Worm (Caenorhabditis elegans) whole organism, L3 larva: Measurements from ENCODE around the gene sma-4.

ENCODE experiments used
- aly-2 ChIP-seq: fragments of 150-350 bp; optimal IDR thresholded peaks from 2 replicates; lab custom pipeline; 2014; ENCODE audit warnings: missing biosample characterization, missing genetic modification characterization
- ama-1 ChIP-seq: fragments of 150-350 bp; optimal IDR thresholded peaks from 2 replicates; lab custom pipeline; 2018
- ceh-16 ChIP-seq: sonication (generic microtip); optimal IDR thresholded peaks from 2 replicates; lab custom pipeline; 2017; ENCODE audit warnings: missing biosample characterization, missing genetic modification characterization
- ceh-9 ChIP-seq: sonication (generic microtip); optimal IDR thresholded peaks from 2 replicates; lab custom pipeline; 2018; ENCODE audit warnings: missing biosample characterization, missing genetic modification characterization
- elt-1 ChIP-seq: fragments of 150-350 bp; optimal IDR thresholded peaks from 2 replicates; lab custom pipeline; 2014; ENCODE audit warnings: missing biosample characterization, missing genetic modification characterization
- fkh-10 ChIP-seq: sonication (generic microtip); optimal IDR thresholded peaks from 2 replicates; lab custom pipeline; 2017; ENCODE audit warnings: missing biosample characterization, missing genetic modification reagents, missing genetic modification characterization
- fos-1 ChIP-seq: fragments of 150-350 bp; optimal IDR thresholded peaks from 2 replicates; lab custom pipeline; 2014; ENCODE audit warnings: missing biosample characterization, missing genetic modification characterization
- nhr-11 ChIP-seq: fragments of 150-350 bp; optimal IDR thresholded peaks from 2 replicates; lab custom pipeline; 2014; ENCODE audit warnings: missing biosample characterization, missing genetic modification characterization
- nhr-23 ChIP-seq: fragments of 150-350 bp; optimal IDR thresholded peaks from 2 replicates; lab custom pipeline; 2014; ENCODE audit warnings: missing biosample characterization, missing genetic modification reagents, missing genetic modification characterization
- nhr-28 ChIP-seq: fragments of 150-350 bp; optimal IDR thresholded peaks from 2 replicates; lab custom pipeline; 2014; ENCODE audit warnings: missing biosample characterization, missing genetic modification characterization
- pha-4 ChIP-seq: fragments of 150-350 bp; optimal IDR thresholded peaks from 2 replicates; lab custom pipeline; 2014; ENCODE audit warnings: missing biosample characterization, missing genetic modification reagents, missing genetic modification characterization
- tbx-2 ChIP-seq: sonication (generic microtip); optimal IDR thresholded peaks from 2 replicates; lab custom pipeline; 2016; ENCODE audit warnings: mild to moderate bottlenecking, missing genetic modification characterization, missing compliant biosample characterization
- ztf-4 ChIP-seq: fragments of 150-350 bp; optimal IDR thresholded peaks from 2 replicates; lab custom pipeline; 2014; ENCODE audit warnings: missing biosample characterization, missing genetic modification characterization

ce11 chrIII:5815932-5816331, at the start of gene sma-4:
- no peak for TF ChIP-seq ama-1
- no peak for TF ChIP-seq fkh-10
- TF ChIP-seq nhr-28 (tag; lab: Kevin White, UChicago): no peak
- no peak for TF ChIP-seq tbx-2 (tag; lab: Kevin White, UChicago)
- no peak for TF ChIP-seq ceh-16
- TF ChIP-seq aly-2: no peak
- no peak for TF ChIP-seq nhr-23 (tag; lab: Kevin White, UChicago)
- TF ChIP-seq pha-4: no peak
- TF ChIP-seq ceh-9 (tag; lab: Kevin White, UChicago): no peak
- TF ChIP-seq ztf-4 (tag; lab: Kevin White, UChicago): no peak
- no peak for TF ChIP-seq elt-1 (tag; lab: Kevin White, UChicago)
- no peak for TF ChIP-seq nhr-11 (tag; lab: Kevin White, UChicago)
- TF ChIP-seq fos-1 (tag; lab: Kevin White, UChicago): no peak
